Fruit fly (Drosophila melanogaster): ENCODE data around the gene abs.

DNA sequence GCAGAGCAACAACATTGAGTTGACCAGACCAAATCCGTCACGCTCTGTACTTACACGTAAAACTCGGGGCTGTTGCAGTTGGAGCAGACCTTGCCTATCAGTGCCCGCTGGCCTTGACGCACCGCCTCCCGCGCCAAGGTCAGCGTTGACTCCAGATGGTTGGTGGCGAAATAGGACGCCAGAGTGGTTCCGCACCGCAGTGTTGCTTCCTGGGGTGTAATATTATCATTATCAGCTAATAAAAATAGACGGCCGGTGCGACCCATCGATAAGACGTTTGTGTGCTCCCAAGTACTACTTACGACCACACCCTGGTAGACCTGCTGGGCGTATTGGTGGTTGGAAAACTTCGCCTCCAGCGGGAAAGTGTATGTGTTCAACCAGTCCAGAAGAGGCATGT is 4.4 kb upstream of the abs start:
- no peak for TF ChIP-seq CG8478 (optimal IDR thresholded peaks at IDR 0.05)
- TF ChIP-seq CTCF (optimal IDR thresholded peaks at IDR 0.05): no peak

Measured in S2 (cell line).